Fruit fly (Drosophila melanogaster) ovary, adult (tissue): ENCODE measurements around the gene CG42759.

Source experiments
- CG17801 ChIP-seq: fragments of 200-800 bp; optimal IDR thresholded peaks from 2 replicates; lab custom pipeline; 2019; ENCODE audit warnings: missing biosample characterization, mild to moderate bottlenecking, missing genetic modification characterization, moderate library complexity; ENCODE audit not compliant: partially characterized antibody

The CG42759 gene

DNA sequence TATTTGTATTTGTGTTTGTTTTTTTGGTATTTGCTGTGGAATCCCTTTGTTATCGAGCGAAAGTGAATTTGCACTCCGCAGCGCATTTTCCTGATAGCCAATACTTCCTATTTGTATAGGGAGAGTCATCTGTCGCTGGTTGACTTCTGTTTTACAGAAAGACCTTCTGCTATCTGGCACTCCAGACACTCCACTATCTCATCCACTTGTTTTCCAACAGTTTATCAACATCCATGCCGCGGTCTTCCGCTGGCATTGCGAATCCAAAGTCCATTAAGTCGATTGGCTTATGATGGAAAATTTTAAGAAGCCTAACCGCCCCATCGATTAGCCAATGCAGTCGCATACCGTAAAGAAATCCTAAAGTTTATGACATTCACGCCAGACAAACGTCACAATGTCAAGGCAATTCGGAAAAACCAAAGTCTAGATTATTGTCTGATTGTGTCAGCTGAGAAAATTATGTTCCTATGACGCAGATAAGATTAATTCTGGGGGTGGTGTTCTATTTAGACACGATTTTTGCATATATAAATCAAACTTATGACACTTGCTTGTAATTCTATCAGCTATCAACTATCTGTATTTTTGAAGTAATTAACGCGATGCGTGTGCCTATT, 27.8 kb upstream of the CG42759 start:
- TF ChIP-seq CG17801 (GFP tag; lab: Kevin White, UChicago): no peak

- no peak for TF ChIP-seq CG17801 (GFP tag; lab: Kevin White, UChicago)
Measured at dm6 chr3R:10115797-10116196, 27.1 kb upstream of the CG42759 start.

- TF ChIP-seq CG17801 (GFP tag; lab: Kevin White, UChicago): no peak
Measured at dm6 chr3R:10119592-10119991, 23.3 kb upstream of the CG42759 start.

DNA sequence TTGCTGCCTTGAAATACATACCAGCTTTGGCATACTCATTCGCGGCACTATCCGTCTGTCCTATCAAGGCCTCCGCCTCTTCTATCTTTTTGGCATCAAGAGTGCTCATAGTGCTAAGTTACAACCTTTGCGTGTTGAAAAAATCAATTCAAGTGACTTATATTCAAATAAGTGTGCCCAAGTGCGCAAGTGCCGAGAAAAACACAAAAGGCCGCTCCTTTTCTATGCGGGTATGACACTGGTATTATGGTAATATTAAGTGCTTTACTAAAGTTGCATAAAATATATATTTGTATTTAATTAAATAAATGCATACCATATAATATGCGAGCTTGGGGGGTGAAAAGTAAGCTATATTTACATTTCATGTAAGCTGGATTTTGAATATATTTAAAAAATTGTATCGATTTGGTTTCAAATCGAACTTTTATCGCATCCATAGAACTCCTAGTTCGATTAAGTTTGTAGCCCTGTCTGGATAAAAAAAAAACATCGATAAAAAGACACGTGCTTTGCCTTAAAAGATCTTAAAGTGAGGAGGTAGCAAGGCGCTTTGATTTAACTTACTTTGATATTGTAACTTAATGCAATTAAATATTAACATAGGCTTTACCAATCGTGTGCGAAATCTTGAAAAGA, 21.5 kb upstream of the CG42759 start, which contains the start of the genes gammaSnap2 and ATPsynepsilonL:
Gene gammaSnap2, minus strand, starts transcription at position 135 of the 639 bp plus-strand sequence.
Gene ATPsynepsilonL, plus strand, starts transcription at position 508 of the 639 bp plus-strand sequence.
- no peak for TF ChIP-seq CG17801 (GFP tag; lab: Kevin White, UChicago)

dm6 chr3R:10124764-10125163, 18.1 kb upstream of the CG42759 start:
- TF ChIP-seq CG17801 (GFP tag; lab: Kevin White, UChicago): no peak

DNA sequence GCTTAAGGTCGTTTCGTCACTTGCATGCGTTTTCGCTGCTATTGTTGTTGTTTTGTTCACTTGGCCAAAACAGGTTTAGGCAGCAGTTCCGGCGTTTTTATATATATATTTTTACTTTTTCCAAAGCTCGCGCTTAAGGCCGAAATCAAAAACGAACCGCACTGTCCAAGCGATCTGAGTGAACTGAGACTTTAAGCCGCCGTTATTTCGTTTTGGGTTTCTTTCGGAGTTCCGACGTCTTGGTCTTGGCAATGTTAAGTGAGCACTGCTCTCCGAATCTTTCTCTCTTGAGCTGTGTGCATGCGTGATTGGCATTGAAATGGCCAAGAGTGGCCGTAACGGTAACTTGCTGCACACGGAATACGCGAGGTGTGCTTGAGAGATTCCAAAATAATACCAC, 17.4 kb upstream of the CG42759 start, which contains the start of gene knk:
Gene knk, minus strand, starts transcription at position 188 of the 400 bp plus-strand sequence.
- no peak for TF ChIP-seq CG17801 (GFP tag; lab: Kevin White, UChicago)

DNA sequence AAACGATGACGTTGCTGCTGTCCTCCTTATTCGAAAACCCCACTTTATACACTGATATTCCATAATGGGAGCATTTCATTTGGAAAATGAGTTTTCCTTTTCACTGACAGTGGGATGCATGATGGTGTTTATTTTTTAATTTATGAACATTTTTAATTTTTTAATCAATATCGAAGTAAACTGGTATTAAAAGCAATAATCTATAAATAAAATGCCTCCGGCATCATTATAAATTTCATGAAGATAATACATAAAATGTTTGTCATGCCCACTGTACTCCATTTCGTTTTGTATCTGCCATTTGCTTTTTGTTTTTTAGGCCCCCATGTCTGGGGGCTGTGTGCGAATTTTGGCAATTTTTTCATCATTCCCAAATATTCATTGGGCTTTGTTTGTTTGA, 12.8 kb upstream of the CG42759 start:
- peak; percentile 54 for TF ChIP-seq CG17801 (GFP tag; lab: Kevin White, UChicago)

DNA sequence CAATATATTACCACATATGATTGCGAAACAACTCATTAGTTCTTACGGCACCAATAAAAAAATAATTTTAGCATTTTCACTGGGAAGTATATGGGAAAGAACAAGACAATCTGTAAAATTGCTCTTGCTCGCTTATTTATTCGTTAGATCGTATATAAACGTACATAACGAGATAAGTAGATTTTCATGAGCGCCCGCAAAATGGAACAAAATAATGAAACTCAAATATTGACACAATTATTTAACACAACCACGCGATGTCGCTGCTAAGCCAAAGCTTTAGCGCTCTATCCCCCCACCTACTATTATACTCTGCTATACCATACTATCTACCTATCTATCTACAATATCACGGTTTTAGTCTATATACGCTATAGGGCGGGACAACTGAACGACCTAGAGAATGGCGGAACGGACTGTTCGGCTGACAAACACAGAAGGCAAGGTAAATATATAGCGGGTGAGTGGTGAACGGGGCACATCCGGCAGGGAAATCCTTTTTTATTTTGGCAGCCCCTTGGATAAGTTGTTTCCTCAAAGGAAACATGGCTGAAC, 11.8 kb upstream of the CG42759 start:
- TF ChIP-seq CG17801 (GFP tag; lab: Kevin White, UChicago): no peak

DNA sequence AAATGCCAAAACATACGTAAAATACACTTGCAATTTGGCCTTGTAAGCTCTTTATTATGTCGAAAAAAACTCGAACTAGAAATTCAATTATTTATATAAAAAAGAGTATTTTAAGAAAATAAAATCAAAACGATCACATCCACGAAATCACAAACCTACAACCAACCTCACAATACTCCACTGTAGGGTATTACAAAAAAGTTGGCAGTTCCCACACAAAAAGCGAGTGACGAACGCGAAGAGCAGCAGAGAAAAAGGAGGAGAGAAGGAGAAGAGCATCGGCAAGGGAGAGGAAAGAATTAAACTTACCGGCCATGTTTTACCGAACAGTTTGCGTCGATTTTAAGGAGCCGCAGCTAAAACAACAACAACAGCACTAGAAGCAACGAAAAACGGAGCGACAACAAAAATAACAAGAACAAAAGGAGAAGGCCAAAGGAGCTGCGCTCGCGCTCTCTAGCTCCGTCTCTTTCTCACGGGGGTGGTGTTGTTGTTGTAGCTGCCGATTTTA, 9.9 kb upstream of the CG42759 start:
- TF ChIP-seq CG17801 (GFP tag; lab: Kevin White, UChicago): no peak

dm6 chr3R:10133419-10134340, 9.2 kb upstream of the CG42759 start:
- no peak for TF ChIP-seq CG17801 (GFP tag; lab: Kevin White, UChicago)

DNA sequence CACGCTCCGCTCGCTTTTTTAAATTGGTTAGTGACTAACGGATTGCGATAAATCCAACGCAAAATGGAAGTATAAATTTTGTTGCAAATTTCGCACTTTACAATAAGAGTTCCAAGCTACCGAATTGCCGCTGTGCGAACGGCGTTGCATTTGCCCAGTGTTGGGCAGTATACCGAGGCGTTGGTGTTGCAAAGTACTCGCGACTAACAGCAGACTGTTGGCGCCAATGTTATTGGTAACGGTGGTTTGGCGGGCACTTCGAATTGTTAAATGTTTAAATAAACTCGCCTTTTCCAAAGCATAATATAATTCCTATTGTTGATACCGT, 8.6 kb upstream of the CG42759 start:
- peak; percentile 36 for TF ChIP-seq CG17801 (GFP tag; lab: Kevin White, UChicago)

DNA sequence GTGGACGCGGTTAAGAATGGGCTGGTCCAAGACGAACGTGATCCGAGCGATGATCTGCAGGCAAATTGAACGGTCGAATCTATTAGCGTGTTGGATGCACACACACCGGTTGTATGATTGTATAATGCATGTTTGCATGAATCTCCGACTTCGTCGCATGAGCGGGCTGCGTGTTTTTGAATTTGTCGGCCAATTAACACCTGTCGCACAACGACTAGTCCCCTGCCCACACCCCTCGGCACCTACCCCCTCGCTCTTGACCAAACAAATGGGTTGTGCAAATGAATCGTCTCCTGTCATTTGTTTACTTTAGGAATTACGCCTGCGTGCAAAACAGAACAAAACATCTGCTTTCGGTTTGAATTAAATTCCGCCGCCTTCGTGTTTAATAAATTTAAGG, 7.9 kb upstream of the CG42759 start:
- TF ChIP-seq CG17801 (GFP tag; lab: Kevin White, UChicago): no peak

- no peak for TF ChIP-seq CG17801 (GFP tag; lab: Kevin White, UChicago)
Measured at dm6 chr3R:10137801-10138200, 5.1 kb upstream of the CG42759 start.

DNA sequence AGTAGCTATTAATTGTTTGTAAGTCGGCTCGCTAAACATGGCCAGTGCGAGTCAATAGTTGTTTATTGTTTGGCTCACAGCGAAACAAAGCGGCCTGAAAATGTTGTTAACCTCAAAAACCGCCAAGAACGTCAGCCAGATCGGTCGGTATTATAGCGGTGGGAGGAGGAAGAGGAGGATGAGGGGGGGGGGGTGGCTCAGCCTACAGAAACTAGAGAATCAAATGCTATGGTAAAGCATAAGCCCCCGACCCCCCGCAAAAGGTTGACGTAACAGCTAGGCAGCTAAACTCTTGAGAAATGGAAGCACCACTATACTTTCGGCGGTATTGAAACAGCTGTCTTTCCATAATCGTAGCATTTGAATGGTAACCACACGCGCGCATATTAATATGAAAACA, 4.0 kb upstream of the CG42759 start:
- TF ChIP-seq CG17801 (GFP tag; lab: Kevin White, UChicago): no peak
